Fruit fly (Drosophila melanogaster) whole organism, embryonic: ENCODE data around the gene endos.
A peak's percentile ranks its signal among the peaks of the same experiment; 100 is the strongest.

Source experiments
- ATbp ChIP-seq: fragments of 200-800 bp; sonication (Bioruptor generic); optimal IDR thresholded peaks from 2 replicates; lab custom pipeline; 2017; ENCODE audit warnings: missing biosample characterization, mild to moderate bottlenecking, missing genetic modification characterization, missing genetic modification reagents
- Bdp1 ChIP-seq: fragments of 200-800 bp; sonication (Bioruptor generic); optimal IDR thresholded peaks from 3 replicates; lab custom pipeline; 2016; ENCODE audit warnings: missing biosample characterization, missing genetic modification characterization
- CG10565 ChIP-seq: fragments of 200-800 bp; sonication (Bioruptor generic); optimal IDR thresholded peaks from 3 replicates; lab custom pipeline; 2016; ENCODE audit warnings: missing biosample characterization, mild to moderate bottlenecking, missing genetic modification characterization
- CG11247 ChIP-seq: fragments of 200-800 bp; sonication (Bioruptor generic); IDR thresholded peaks from 2 replicates; pipeline ENCODE4 v1.3.6; 2022; ENCODE audit warnings: missing biosample characterization, missing genetic modification characterization
- CG11456 ChIP-seq: fragments of 200-800 bp; sonication (Bioruptor generic); IDR thresholded peaks from 3 replicates; pipeline ENCODE4 v1.3.6; 2022; ENCODE audit warnings: missing biosample characterization, missing genetic modification characterization
- CG11504 ChIP-seq: fragments of 200-800 bp; sonication (Bioruptor generic); optimal IDR thresholded peaks from 3 replicates; lab custom pipeline; 2019; ENCODE audit warnings: missing biosample characterization, mild to moderate bottlenecking, missing genetic modification characterization, moderate library complexity
- CG1233 ChIP-seq: fragments of 200-800 bp; sonication (Bioruptor generic); optimal IDR thresholded peaks from 4 replicates; lab custom pipeline; 2018; ENCODE audit warnings: missing biosample characterization, mild to moderate bottlenecking, missing genetic modification characterization
- CG13424 ChIP-seq: fragments of 200-800 bp; sonication (Bioruptor generic); optimal IDR thresholded peaks from 2 replicates; lab custom pipeline; 2019; ENCODE audit warnings: missing biosample characterization, mild to moderate bottlenecking, missing genetic modification characterization, moderate library complexity
- CG1603 ChIP-seq: fragments of 200-800 bp; sonication (Bioruptor generic); optimal IDR thresholded peaks from 2 replicates; lab custom pipeline; 2019; ENCODE audit warnings: missing biosample characterization, mild to moderate bottlenecking, missing genetic modification characterization, moderate library complexity
- CG1647 ChIP-seq: fragments of 200-800 bp; sonication (Bioruptor generic); optimal IDR thresholded peaks from 3 replicates; lab custom pipeline; 2016; ENCODE audit warnings: missing biosample characterization, missing genetic modification characterization
- CG16863 ChIP-seq: fragments of 200-800 bp; sonication (Bioruptor generic); optimal IDR thresholded peaks from 3 replicates; lab custom pipeline; 2016; ENCODE audit warnings: missing biosample characterization, missing genetic modification characterization
- CG17385 ChIP-seq: fragments of 200-800 bp; sonication (Bioruptor generic); optimal IDR thresholded peaks from 3 replicates; lab custom pipeline; 2018; ENCODE audit warnings: missing biosample characterization, mild to moderate bottlenecking, missing genetic modification characterization
- CG17829 ChIP-seq: fragments of 200-800 bp; optimal IDR thresholded peaks from 2 replicates; lab custom pipeline; 2019; ENCODE audit warnings: missing biosample characterization, mild to moderate bottlenecking, missing genetic modification characterization, moderate library complexity
- CG17912 ChIP-seq: fragments of 200-800 bp; sonication (Bioruptor generic); optimal IDR thresholded peaks from 2 replicates; lab custom pipeline; 2018; ENCODE audit warnings: missing biosample characterization, mild to moderate bottlenecking, missing genetic modification characterization
- CG1832 ChIP-seq: fragments of 200-800 bp; sonication (Bioruptor generic); optimal IDR thresholded peaks from 2 replicates; lab custom pipeline; 2017; ENCODE audit warnings: missing biosample characterization, mild to moderate bottlenecking, missing genetic modification characterization, inconsistent platforms
- CG30431 ChIP-seq: fragments of 200-800 bp; sonication (Bioruptor generic); optimal IDR thresholded peaks from 2 replicates; lab custom pipeline; 2017; ENCODE audit warnings: missing biosample characterization, missing genetic modification characterization
- CG3847 ChIP-seq: fragments of 200-800 bp; sonication (Bioruptor generic); IDR thresholded peaks from 2 replicates; pipeline ENCODE4 v1.3.6; 2022; ENCODE audit warnings: missing biosample characterization, missing genetic modification characterization
- CG4617 ChIP-seq: fragments of 200-800 bp; sonication (Bioruptor generic); optimal IDR thresholded peaks from 3 replicates; lab custom pipeline; 2016; ENCODE audit warnings: missing biosample characterization, missing genetic modification characterization, borderline replicate concordance
- CG5180 ChIP-seq: fragments of 200-800 bp; sonication (Bioruptor generic); optimal IDR thresholded peaks from 3 replicates; lab custom pipeline; 2017; ENCODE audit warnings: missing biosample characterization, missing genetic modification characterization, mild to moderate bottlenecking, moderate library complexity, missing genetic modification reagents
- CG6175 ChIP-seq: fragments of 200-800 bp; sonication (Bioruptor generic); IDR thresholded peaks from 3 replicates; pipeline ENCODE4 v1.3.6; 2022; ENCODE audit warnings: missing biosample characterization, missing genetic modification characterization
- CG6854 ChIP-seq: fragments of 200-800 bp; sonication (Bioruptor generic); optimal IDR thresholded peaks from 3 replicates; lab custom pipeline; 2017; ENCODE audit warnings: missing biosample characterization, mild to moderate bottlenecking, missing genetic modification characterization
- CG7987 ChIP-seq: fragments of 200-800 bp; sonication (Bioruptor generic); optimal IDR thresholded peaks from 2 replicates; lab custom pipeline; 2018; ENCODE audit warnings: missing biosample characterization, mild to moderate bottlenecking, missing genetic modification characterization, moderate library complexity
- CG8290 ChIP-seq, 3 experiments: fragments of 200-800 bp; sonication (Bioruptor generic); optimal IDR thresholded peaks; 2 replicates each; lab custom pipeline; 2016 to 2019; ENCODE audit warnings: missing biosample characterization in 3 of 3, missing genetic modification characterization in 3 of 3, mild to moderate bottlenecking in 2 of 3, moderate library complexity in 1 of 3
- CG9437 ChIP-seq: fragments of 200-800 bp; sonication (Bioruptor generic); optimal IDR thresholded peaks from 2 replicates; lab custom pipeline; 2018; ENCODE audit warnings: missing biosample characterization, mild to moderate bottlenecking, missing genetic modification characterization
- CG9932 ChIP-seq: fragments of 200-800 bp; sonication (Bioruptor generic); IDR thresholded peaks from 2 replicates; pipeline ENCODE4 v1.3.6; 2022; ENCODE audit warnings: missing biosample characterization, missing genetic modification characterization
- CTCF ChIP-seq: fragments of 200-800 bp; sonication (Bioruptor generic); optimal IDR thresholded peaks from 2 replicates; lab custom pipeline; 2017; ENCODE audit warnings: missing biosample characterization, mild to moderate bottlenecking, missing genetic modification characterization, moderate library complexity
- D19A ChIP-seq: fragments of 200-800 bp; optimal IDR thresholded peaks from 3 replicates; lab custom pipeline; 2019; ENCODE audit warnings: missing biosample characterization, mild to moderate bottlenecking, missing genetic modification characterization, moderate library complexity
- D19B ChIP-seq: fragments of 200-800 bp; sonication (Bioruptor generic); optimal IDR thresholded peaks from 2 replicates; lab custom pipeline; 2017; ENCODE audit warnings: missing biosample characterization, mild to moderate bottlenecking, missing genetic modification characterization
- HLH54F ChIP-seq: fragments of 200-800 bp; sonication (Bioruptor generic); optimal IDR thresholded peaks from 3 replicates; lab custom pipeline; 2016; ENCODE audit warnings: missing biosample characterization, missing genetic modification characterization
- Jarid2 ChIP-seq: fragments of 200-800 bp; sonication (Bioruptor generic); optimal IDR thresholded peaks from 3 replicates; lab custom pipeline; 2017; ENCODE audit warnings: mild to moderate bottlenecking, missing biosample characterization, missing genetic modification reagents, missing genetic modification characterization
- Mrtf ChIP-seq: fragments of 200-800 bp; sonication (Bioruptor generic); IDR thresholded peaks from 3 replicates; pipeline ENCODE4 v1.3.6; 2022; ENCODE audit warnings: missing biosample characterization, missing genetic modification characterization
- Optix ChIP-seq: fragments of 200-800 bp; sonication (Bioruptor generic); IDR thresholded peaks from 3 replicates; pipeline ENCODE4 v1.3.6; 2022; ENCODE audit warnings: missing biosample characterization, missing genetic modification characterization
- Side ChIP-seq: fragments of 200-800 bp; sonication (Bioruptor generic); optimal IDR thresholded peaks from 2 replicates; lab custom pipeline; 2016; ENCODE audit warnings: missing biosample characterization, missing genetic modification characterization
- Sox102F ChIP-seq: fragments of 200-800 bp; sonication (Bioruptor generic); optimal IDR thresholded peaks from 2 replicates; lab custom pipeline; 2018; ENCODE audit warnings: missing biosample characterization, mild to moderate bottlenecking, missing genetic modification characterization, moderate library complexity
- Sry-δ ChIP-seq: fragments of 200-800 bp; sonication (Bioruptor generic); optimal IDR thresholded peaks from 2 replicates; lab custom pipeline; 2016; ENCODE audit warnings: missing biosample characterization, missing genetic modification characterization
- az2 ChIP-seq: fragments of 200-800 bp; sonication (Bioruptor generic); optimal IDR thresholded peaks from 3 replicates; lab custom pipeline; 2016; ENCODE audit warnings: missing biosample characterization, missing genetic modification characterization
- cato ChIP-seq: fragments of 200-800 bp; sonication (Bioruptor generic); optimal IDR thresholded peaks from 2 replicates; lab custom pipeline; 2016; ENCODE audit warnings: missing biosample characterization, missing genetic modification characterization, borderline replicate concordance
- corto ChIP-seq: fragments of 200-800 bp; sonication (Bioruptor generic); optimal IDR thresholded peaks from 2 replicates; lab custom pipeline; 2016; ENCODE audit warnings: missing biosample characterization, mild to moderate bottlenecking, missing genetic modification characterization, moderate library complexity
- danr ChIP-seq: fragments of 200-800 bp; sonication (Bioruptor generic); IDR thresholded peaks from 2 replicates; pipeline ENCODE4 v1.3.6; 2022; ENCODE audit warnings: missing biosample characterization, missing genetic modification characterization
- exex ChIP-seq: fragments of 200-800 bp; sonication (Bioruptor generic); optimal IDR thresholded peaks from 4 replicates; lab custom pipeline; 2018; ENCODE audit warnings: missing biosample characterization, mild to moderate bottlenecking, missing genetic modification characterization, moderate library complexity
- eyg ChIP-seq: fragments of 200-800 bp; sonication (Bioruptor generic); optimal IDR thresholded peaks from 3 replicates; lab custom pipeline; 2016; ENCODE audit warnings: missing biosample characterization, missing genetic modification characterization
- grau ChIP-seq: fragments of 200-800 bp; optimal IDR thresholded peaks from 3 replicates; lab custom pipeline; 2019; ENCODE audit warnings: missing biosample characterization, mild to moderate bottlenecking, missing genetic modification characterization, moderate library complexity
- gsb ChIP-seq: fragments of 200-800 bp; sonication (Bioruptor generic); IDR thresholded peaks from 2 replicates; pipeline ENCODE4 v1.3.6; 2022; ENCODE audit warnings: missing biosample characterization, missing genetic modification characterization
- ind ChIP-seq: fragments of 200-800 bp; sonication (Bioruptor generic); optimal IDR thresholded peaks from 3 replicates; lab custom pipeline; 2016; ENCODE audit warnings: missing biosample characterization, missing genetic modification characterization
- inv ChIP-seq: fragments of 200-800 bp; sonication (Bioruptor generic); IDR thresholded peaks from 2 replicates; pipeline ENCODE4 v1.3.6; 2022; ENCODE audit warnings: missing biosample characterization, missing genetic modification characterization; ENCODE audit not compliant: partially characterized antibody
- ken ChIP-seq: fragments of 200-800 bp; sonication (Bioruptor generic); IDR thresholded peaks from 3 replicates; pipeline ENCODE4 v1.3.6; 2022; ENCODE audit warnings: missing biosample characterization, missing genetic modification characterization
- odd ChIP-seq: fragments of 200-800 bp; sonication (Bioruptor generic); optimal IDR thresholded peaks from 2 replicates; lab custom pipeline; 2017; ENCODE audit warnings: missing biosample characterization, mild to moderate bottlenecking, missing genetic modification characterization
- peb ChIP-seq: fragments of 200-800 bp; sonication (Bioruptor generic); IDR thresholded peaks from 2 replicates; pipeline ENCODE4 v1.3.6; 2022; ENCODE audit warnings: missing biosample characterization, missing genetic modification characterization
- sob ChIP-seq: fragments of 200-800 bp; sonication (Bioruptor generic); IDR thresholded peaks from 2 replicates; pipeline ENCODE4 v1.3.6; 2022; ENCODE audit warnings: missing biosample characterization, missing genetic modification characterization
- wdn ChIP-seq: fragments of 200-800 bp; sonication (Bioruptor generic); IDR thresholded peaks from 2 replicates; pipeline ENCODE4 v1.3.6; 2022; ENCODE audit warnings: missing biosample characterization, missing genetic modification characterization

Gene endos

DNA sequence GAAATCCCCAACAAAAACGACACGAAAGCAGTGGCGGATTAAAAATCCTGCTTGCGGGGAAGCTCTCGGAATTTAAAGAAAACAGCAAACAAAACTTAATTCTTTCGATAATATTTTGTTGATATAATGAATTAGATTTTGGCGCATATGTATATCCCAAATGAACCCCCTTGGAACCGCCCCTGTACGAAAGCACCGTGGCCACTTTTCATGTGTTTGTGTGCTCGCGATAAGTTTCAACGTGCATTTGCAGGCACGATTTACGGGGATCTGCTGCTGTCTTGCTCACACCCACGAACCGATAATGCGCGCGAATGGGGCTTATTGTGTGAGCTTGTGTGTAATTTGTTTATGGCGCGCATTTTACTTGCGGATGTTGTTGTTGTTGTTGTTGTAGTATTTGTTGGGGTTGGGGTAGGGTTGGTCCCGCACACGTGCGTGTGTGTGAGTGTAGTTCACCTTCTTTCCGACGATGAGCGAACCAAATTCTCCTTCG lies 26.5 kb downstream of the endos start (continued):
- TF ChIP-seq CG1832 (GFP tag; lab: Kevin White, UChicago) (peak; percentile 59), Sry-δ (GFP tag; lab: Kevin White, UChicago) (peak; percentile 73), az2 (GFP tag; lab: Kevin White, UChicago) (peak; percentile 95), Side (GFP tag; lab: Kevin White, UChicago) (peak; percentile 94), CG10565 (peak; percentile 87), CG5180 (GFP tag; lab: Kevin White, UChicago) (peak; percentile 90), D19B (GFP tag; lab: Kevin White, UChicago) (no peak), cato (GFP tag; lab: Kevin White, UChicago) (peak; percentile 91), CG1647 (GFP tag; lab: Kevin White, UChicago) (peak; percentile 96), Mrtf (GFP tag; lab: Robert Waterston, UW) (peak; percentile 91), CG11247 (GFP tag; lab: Robert Waterston, UW) (peak; percentile 91), CG9437 (peak; percentile 89), CG30431 (GFP tag; lab: Kevin White, UChicago) (peak; percentile 93), CG9932 (GFP tag; lab: Robert Waterston, UW) (peak; percentile 94), grau (tag; lab: Kevin White, UChicago) (peak; percentile 93), Jarid2 (GFP tag; lab: Kevin White, UChicago) (peak; percentile 80), CTCF (peak; percentile 58), CG1603 (tag; lab: Kevin White, UChicago) (peak; percentile 96), D19A (tag; lab: Kevin White, UChicago) (peak; percentile 90), CG8290 (GFP tag; optimal IDR thresholded peaks at IDR 0.05; lab: Kevin White, UChicago) (peak; percentile 78), CG8290 (tag; optimal IDR thresholded peaks at IDR 0.05; lab: Kevin White, UChicago) (peak; percentile 39 to 98), inv (GFP tag; lab: Robert Waterston, UW) (peak; percentile 39; the same call in 1 of the 2 replicates), exex (tag; lab: Kevin White, UChicago) (peak; percentile 73), CG6854 (GFP tag; lab: Kevin White, UChicago) (peak; percentile 87), CG13424 (tag; lab: Kevin White, UChicago) (peak; percentile 97), Sox102F (GFP tag; lab: Kevin White, UChicago) (peak; percentile 98), corto (GFP tag; lab: Kevin White, UChicago) (peak; percentile 91), CG11504 (tag; lab: Kevin White, UChicago) (peak; percentile 96), ken (peak; percentile 99), ind (GFP tag; lab: Kevin White, UChicago) (peak; percentile 97), Bdp1 (GFP tag; lab: Kevin White, UChicago) (peak; percentile 87), HLH54F (GFP tag; lab: Kevin White, UChicago) (peak; percentile 96), CG6175 (GFP tag; lab: Robert Waterston, UW) (0 out of 3 replicates have a peak, but pooled peaks have one; percentile 40), eyg (GFP tag; lab: Kevin White, UChicago) (peak; percentile 93), CG17912 (GFP tag; lab: Kevin White, UChicago) (peak; percentile 83), danr (peak; percentile 89), ATbp (GFP tag; lab: Kevin White, UChicago) (peak; percentile 95), gsb (GFP tag; lab: Robert Waterston, UW) (peak; percentile 83), CG7987 (GFP tag; lab: Kevin White, UChicago) (peak; percentile 87), peb (GFP tag; lab: Robert Waterston, UW) (peak; percentile 86), sob (peak; percentile 97), CG17385 (GFP tag; lab: Kevin White, UChicago) (peak; percentile 91), CG1233 (peak; percentile 93), odd (GFP tag; lab: Kevin White, UChicago) (peak; percentile 90), CG4617 (GFP tag; lab: Kevin White, UChicago) (no peak), CG17829 (tag; lab: Kevin White, UChicago) (peak; percentile 87), wdn (GFP tag; lab: Robert Waterston, UW) (peak; percentile 87), CG16863 (GFP tag; lab: Kevin White, UChicago) (peak; percentile 97), Optix (GFP tag; lab: Robert Waterston, UW) (peak; percentile 97), CG11456 (peak; percentile 88), CG3847 (GFP tag; lab: Robert Waterston, UW) (peak; percentile 93)
